Worm (Caenorhabditis elegans): ENCODE data around the gene asp-3.

asp-3 gene

DNA sequence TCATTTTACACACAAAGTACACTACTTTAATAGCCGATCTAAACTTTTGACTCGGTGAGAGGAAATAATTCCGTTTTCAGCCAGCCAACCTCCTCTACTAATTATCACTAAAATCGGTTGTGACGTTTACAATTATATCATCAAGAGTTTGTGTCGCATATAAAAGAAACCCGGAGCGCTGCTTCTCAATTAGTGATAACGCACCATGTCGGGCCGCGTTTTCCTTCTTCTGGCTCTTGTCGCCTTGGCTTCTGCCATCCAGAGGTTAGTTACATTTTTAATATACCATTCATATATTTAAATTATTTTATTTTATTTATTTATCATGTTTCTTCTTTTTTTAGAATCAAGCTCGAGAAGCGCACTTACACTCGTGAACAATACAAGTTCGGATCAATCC, at the start of gene asp-3:
Gene asp-3 (plus strand): TSS at position 79 of the 400 bp plus-strand sequence.
- TF ChIP-seq T22C8.4 (GFP tag; IDR thresholded peaks at IDR 0.05) (no peak), ref-1 (GFP tag; conservative IDR thresholded peaks at IDR 0.05) (no peak), klf-2 (GFP tag; conservative IDR thresholded peaks at IDR 0.05) (no peak), med-1 (GFP tag; optimal IDR thresholded peaks at IDR 0.05; ENCODE audit: insufficient read depth) (no peak), cog-1 (tag; optimal IDR thresholded peaks at IDR 0.05) (no peak), flt-1 (GFP tag; IDR thresholded peaks at IDR 0.05) (no peak), ztf-23 (GFP tag; IDR thresholded peaks at IDR 0.05) (no peak)

DNA sequence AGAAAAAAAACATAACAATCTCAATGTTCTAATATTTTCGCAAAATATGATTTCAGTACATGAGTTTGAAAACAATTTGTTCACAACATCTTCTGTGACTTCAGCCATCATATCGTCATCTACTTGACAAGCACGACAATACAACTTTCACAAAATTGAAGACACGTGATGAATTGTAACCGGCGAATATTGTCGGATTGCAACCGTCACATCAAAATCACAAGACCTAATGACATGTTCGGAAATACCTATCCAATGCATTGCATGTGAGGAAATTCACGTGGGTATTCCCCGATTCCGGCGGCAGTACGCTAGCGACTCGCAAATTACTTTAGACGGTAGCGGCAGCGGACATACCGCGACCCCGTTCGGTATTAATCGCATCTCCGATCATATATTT, 49.3 kb upstream of the asp-3 start:
- no peak for TF ChIP-seq klf-2 (GFP tag; conservative IDR thresholded peaks at IDR 0.05)
- no peak for TF ChIP-seq med-1 (GFP tag; optimal IDR thresholded peaks at IDR 0.05; ENCODE audit: insufficient read depth)
- no peak for TF ChIP-seq flt-1 (GFP tag; IDR thresholded peaks at IDR 0.05)

DNA sequence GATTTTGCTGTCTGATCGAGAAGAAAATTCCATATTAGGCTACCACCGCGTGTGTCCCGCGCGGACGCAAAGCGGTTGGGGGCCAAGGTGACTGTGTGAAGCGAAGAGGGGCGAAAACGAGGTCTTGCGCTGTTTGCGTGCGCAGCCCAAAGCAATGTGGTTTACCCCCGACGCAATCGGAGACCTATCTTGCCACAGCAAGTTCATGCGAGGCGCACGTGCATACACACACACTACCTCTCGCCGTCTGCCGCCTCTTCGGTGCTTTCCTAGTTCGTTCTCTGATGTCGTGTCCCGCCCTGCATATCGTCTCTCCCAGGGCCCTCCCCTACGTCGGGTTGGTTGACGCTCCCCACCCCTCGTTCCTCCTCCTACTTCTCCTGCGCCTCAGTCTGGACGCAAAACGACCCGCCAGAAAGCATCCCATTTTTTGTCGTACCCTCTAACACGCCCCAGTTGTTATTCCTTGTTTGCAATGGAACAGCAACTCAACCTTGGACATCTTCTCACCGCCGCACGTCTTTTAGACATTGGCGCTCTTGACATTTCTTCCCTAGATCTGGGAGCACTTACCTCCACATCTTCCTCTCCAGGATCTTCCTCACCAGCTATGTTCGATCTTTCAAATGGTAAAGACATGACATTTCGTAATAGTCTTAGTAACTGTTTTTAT, 48.7 kb upstream of the asp-3 start, which contains the start of gene mdl-1:
Gene mdl-1 (plus strand): TSS at position 341 of the 673 bp plus-strand sequence.
- TF ChIP-seq med-1 (GFP tag; optimal IDR thresholded peaks at IDR 0.05; ENCODE audit: insufficient read depth) (no peak), klf-2 (GFP tag; conservative IDR thresholded peaks at IDR 0.05) (no peak), flt-1 (GFP tag; IDR thresholded peaks at IDR 0.05) (peak; percentile 79), ref-1 (GFP tag; conservative IDR thresholded peaks at IDR 0.05) (no peak), T22C8.4 (GFP tag; IDR thresholded peaks at IDR 0.05) (no peak), ztf-23 (GFP tag; IDR thresholded peaks at IDR 0.05) (no peak), ztf-29 (GFP tag; IDR thresholded peaks at IDR 0.05) (peak; percentile 45; the same call in 1 of the 2 replicates), cog-1 (tag; optimal IDR thresholded peaks at IDR 0.05) (peak; percentile 90)

DNA sequence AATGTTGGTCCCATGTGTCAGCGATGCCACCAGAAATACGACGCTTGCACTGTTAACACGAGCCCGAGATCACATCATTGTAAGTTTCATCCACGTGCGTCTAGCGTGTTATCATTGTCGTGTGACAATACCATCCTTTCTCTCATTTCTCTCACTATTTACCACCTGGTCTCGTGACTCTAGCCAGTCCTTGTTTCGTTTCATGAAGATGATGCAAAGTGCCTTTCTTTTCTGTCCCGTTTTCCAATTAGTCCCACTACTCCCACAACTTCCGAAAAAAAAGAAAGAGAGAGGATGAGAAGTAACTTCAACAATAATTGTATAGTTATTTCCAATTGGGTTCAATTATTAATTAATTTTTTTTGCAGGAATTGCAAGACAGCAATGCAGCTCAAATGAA, 48.0 kb upstream of the asp-3 start:
- no peak for TF ChIP-seq klf-2 (GFP tag; conservative IDR thresholded peaks at IDR 0.05)
- TF ChIP-seq ztf-23 (GFP tag; IDR thresholded peaks at IDR 0.05) = no peak
- no peak for TF ChIP-seq flt-1 (GFP tag; IDR thresholded peaks at IDR 0.05)
- no peak for TF ChIP-seq T22C8.4 (GFP tag; IDR thresholded peaks at IDR 0.05)
- TF ChIP-seq med-1 (GFP tag; optimal IDR thresholded peaks at IDR 0.05; ENCODE audit: insufficient read depth) = no peak
- no peak for TF ChIP-seq ref-1 (GFP tag; conservative IDR thresholded peaks at IDR 0.05)
- TF ChIP-seq cog-1 (tag; optimal IDR thresholded peaks at IDR 0.05) = no peak

DNA sequence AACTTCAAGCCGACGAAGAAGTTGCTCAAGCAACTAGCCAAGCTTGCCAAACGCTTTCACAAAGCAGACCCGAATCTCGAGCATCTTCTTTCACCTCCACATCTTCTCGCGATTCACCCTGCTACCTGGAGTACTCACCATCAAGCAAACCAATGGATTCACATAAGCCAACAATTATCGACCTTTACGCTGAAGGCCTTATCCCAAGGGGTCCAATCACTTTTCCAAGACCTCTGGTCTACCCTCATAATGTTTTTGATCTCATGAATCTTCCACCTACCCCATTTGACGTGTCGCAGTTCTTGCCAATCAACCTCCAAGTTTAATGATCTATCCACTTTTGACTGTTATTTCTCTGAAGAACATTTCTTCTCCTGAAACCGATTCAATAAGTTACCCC, 47.5 kb upstream of the asp-3 start:
- TF ChIP-seq ztf-23 (GFP tag; IDR thresholded peaks at IDR 0.05) = no peak
- TF ChIP-seq T22C8.4 (GFP tag; IDR thresholded peaks at IDR 0.05) = no peak
- no peak for TF ChIP-seq flt-1 (GFP tag; IDR thresholded peaks at IDR 0.05)
- TF ChIP-seq ztf-29 (GFP tag; IDR thresholded peaks at IDR 0.05) = no peak
- no peak for TF ChIP-seq klf-2 (GFP tag; conservative IDR thresholded peaks at IDR 0.05)
- TF ChIP-seq ref-1 (GFP tag; conservative IDR thresholded peaks at IDR 0.05) = no peak
- no peak for TF ChIP-seq tab-1 (GFP tag; IDR thresholded peaks at IDR 0.05)
- no peak for TF ChIP-seq cog-1 (tag; optimal IDR thresholded peaks at IDR 0.05)
- no peak for TF ChIP-seq med-1 (GFP tag; optimal IDR thresholded peaks at IDR 0.05; ENCODE audit: insufficient read depth)

DNA sequence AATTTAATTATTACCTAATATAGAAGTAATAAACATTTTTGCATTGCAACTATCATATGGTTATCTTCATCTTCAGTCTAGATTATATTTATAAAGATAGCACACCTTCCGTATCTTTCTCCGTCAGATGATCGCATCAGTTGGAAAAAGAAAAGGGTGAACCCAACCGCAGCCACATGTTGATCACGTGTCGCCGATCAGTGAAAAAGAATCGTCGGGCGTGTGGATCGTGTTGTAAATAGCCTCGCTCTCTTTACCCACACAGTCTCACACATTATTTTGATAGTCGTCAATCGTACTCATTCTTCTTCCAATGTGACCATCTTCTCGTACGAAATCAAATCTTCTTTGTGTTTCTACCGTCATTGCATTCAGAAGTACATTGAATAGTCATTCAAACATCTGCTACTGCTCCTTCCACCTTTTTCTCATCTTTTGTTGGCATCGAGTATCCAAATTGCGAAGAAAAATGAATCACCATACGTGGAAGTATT, 47.0 kb upstream of the asp-3 start:
- TF ChIP-seq ztf-29 (GFP tag; IDR thresholded peaks at IDR 0.05) = no peak
- TF ChIP-seq cog-1 (tag; optimal IDR thresholded peaks at IDR 0.05) = peak; percentile 14

DNA sequence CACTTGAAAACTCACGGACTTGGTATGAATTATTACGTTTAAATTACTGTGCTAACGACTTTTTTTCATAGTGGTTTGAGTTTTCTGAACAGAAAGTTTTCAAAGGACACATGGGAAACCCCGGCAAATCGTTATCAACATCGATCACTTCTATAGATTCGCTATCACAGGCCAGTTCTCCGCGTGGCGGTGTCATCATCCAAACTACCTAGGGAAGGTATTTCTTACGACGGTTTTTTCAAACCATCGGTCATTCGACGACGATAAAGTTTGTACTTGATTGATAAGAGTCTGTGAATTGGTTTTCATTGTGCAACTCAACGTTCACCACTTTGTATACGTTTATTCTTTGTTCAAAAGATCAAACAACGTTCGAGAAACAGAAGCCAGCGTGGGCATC, 46.3 kb upstream of the asp-3 start:
- TF ChIP-seq tab-1 (GFP tag; IDR thresholded peaks at IDR 0.05) (no peak), flt-1 (GFP tag; IDR thresholded peaks at IDR 0.05) (no peak), ztf-29 (GFP tag; IDR thresholded peaks at IDR 0.05) (no peak), med-1 (GFP tag; optimal IDR thresholded peaks at IDR 0.05; ENCODE audit: insufficient read depth) (no peak), ztf-23 (GFP tag; IDR thresholded peaks at IDR 0.05) (no peak), T22C8.4 (GFP tag; IDR thresholded peaks at IDR 0.05) (no peak), ref-1 (GFP tag; conservative IDR thresholded peaks at IDR 0.05) (no peak), cog-1 (tag; optimal IDR thresholded peaks at IDR 0.05) (no peak), klf-2 (GFP tag; conservative IDR thresholded peaks at IDR 0.05) (no peak)

DNA sequence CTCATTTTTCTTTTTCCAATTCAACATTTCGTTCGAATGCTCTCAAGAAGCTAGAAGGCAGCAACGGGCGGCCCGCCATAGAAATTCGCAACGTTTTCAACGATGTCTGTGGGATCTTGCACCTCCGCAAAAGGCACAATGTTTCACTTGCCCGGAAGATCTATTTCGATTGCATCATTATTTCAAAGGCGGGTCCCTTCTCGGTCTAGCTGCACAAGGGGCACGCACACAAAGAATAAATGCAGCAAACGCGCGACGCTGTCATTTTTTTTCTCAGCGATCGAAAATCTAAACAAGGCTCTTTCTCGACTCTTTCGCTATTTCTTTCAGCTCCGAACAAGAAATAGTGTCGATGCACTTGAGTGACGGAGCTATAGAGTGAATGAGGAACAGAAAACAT, 45.9 kb upstream of the asp-3 start:
- TF ChIP-seq cog-1 (tag; optimal IDR thresholded peaks at IDR 0.05) (no peak), med-1 (GFP tag; optimal IDR thresholded peaks at IDR 0.05; ENCODE audit: insufficient read depth) (no peak), klf-2 (GFP tag; conservative IDR thresholded peaks at IDR 0.05) (no peak), tab-1 (GFP tag; IDR thresholded peaks at IDR 0.05) (no peak)

DNA sequence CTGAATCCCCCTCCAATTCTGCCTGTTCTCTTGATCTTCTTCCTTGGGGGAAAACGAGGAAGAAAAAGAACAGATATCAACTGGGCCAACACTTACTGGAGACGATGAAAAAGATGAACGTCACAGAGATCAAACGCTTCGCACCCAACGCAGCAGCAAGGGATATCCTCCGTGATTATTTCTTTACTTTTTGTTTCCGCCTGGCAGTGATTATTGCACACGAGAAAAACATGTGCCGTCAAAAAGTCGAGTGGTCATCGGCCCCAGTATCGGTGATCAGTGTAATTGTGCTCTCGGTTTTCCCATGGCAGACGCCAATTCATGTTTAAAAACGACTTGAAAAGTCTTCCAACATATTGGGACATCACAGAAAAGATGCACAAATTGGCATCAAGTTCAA, 45.3 kb upstream of the asp-3 start:
- TF ChIP-seq cog-1 (tag; optimal IDR thresholded peaks at IDR 0.05) = no peak

DNA sequence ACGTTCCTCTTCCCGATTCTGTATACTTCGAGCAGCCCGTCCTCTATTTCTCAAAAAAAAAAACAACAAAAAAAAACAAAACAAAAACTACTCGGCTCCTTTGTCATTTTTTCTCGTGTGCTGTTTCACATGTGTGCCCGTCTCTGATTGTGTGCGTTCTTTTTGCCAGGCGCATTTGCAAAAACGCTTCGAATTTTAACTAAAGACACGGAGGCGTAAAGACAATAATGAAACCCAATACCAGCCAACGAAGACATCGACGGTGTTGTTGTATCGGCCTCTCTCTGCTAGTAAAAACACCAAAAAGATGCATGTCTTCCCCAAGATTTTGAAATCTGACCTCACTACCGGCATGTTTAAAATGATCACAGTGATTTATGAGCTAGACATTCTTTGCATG, 44.0 kb upstream of the asp-3 start:
- TF ChIP-seq cog-1 (tag; optimal IDR thresholded peaks at IDR 0.05) (no peak), ref-1 (GFP tag; conservative IDR thresholded peaks at IDR 0.05) (no peak), ztf-29 (GFP tag; IDR thresholded peaks at IDR 0.05) (no peak), flt-1 (GFP tag; IDR thresholded peaks at IDR 0.05) (no peak), ztf-23 (GFP tag; IDR thresholded peaks at IDR 0.05) (no peak), T22C8.4 (GFP tag; IDR thresholded peaks at IDR 0.05) (no peak), tab-1 (GFP tag; IDR thresholded peaks at IDR 0.05) (no peak), klf-2 (GFP tag; conservative IDR thresholded peaks at IDR 0.05) (no peak), med-1 (GFP tag; optimal IDR thresholded peaks at IDR 0.05; ENCODE audit: insufficient read depth) (no peak)

DNA sequence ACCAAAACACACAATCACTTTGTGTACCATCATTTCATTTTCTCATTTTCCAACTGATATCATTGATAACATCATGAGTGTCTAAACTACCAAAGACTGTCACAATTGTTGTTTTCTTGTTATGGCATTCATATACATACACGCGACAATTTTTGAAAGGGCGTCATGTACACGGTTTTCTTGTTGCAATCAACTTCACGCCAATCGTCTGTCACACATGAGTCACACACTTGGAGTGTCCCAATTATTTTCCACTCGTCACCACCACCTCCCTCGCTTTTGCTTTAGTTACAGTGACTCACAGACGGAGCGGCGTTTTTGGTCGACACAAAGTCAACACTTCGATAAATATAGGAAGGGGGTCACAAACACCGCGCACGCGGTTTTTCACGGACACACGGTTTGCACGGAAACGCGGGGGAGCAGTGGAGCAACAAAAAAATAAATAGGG, 42.9 kb upstream of the asp-3 start:
- TF ChIP-seq tab-1 (GFP tag; IDR thresholded peaks at IDR 0.05) = no peak
- no peak for TF ChIP-seq ztf-29 (GFP tag; IDR thresholded peaks at IDR 0.05)
- TF ChIP-seq med-1 (GFP tag; optimal IDR thresholded peaks at IDR 0.05; ENCODE audit: insufficient read depth) = no peak
- no peak for TF ChIP-seq klf-2 (GFP tag; conservative IDR thresholded peaks at IDR 0.05)
- no peak for TF ChIP-seq T22C8.4 (GFP tag; IDR thresholded peaks at IDR 0.05)
- no peak for TF ChIP-seq cog-1 (tag; optimal IDR thresholded peaks at IDR 0.05)
- no peak for TF ChIP-seq flt-1 (GFP tag; IDR thresholded peaks at IDR 0.05)
- TF ChIP-seq ztf-23 (GFP tag; IDR thresholded peaks at IDR 0.05) = no peak
- TF ChIP-seq ref-1 (GFP tag; conservative IDR thresholded peaks at IDR 0.05) = no peak

Data from whole organism, midembryonic.